Fruit fly (Drosophila melanogaster) whole organism, embryonic: Measurements from ENCODE around the gene CG12057.

Experiments used
- Aef1 ChIP-seq: fragments of 200-800 bp; sonication (Bioruptor generic); IDR thresholded peaks from 3 replicates; pipeline ENCODE4 v1.3.6; 2022; ENCODE audit warnings: missing biosample characterization, missing genetic modification characterization
- BEAF-32 ChIP-seq: fragments of 200-800 bp; sonication (Bioruptor generic); optimal IDR thresholded peaks from 3 replicates; lab custom pipeline; 2017; ENCODE audit warnings: missing biosample characterization, missing genetic modification characterization, mild to moderate bottlenecking, moderate library complexity, missing genetic modification reagents
- Bgb ChIP-seq: fragments of 200-800 bp; sonication (Bioruptor generic); IDR thresholded peaks from 2 replicates; pipeline ENCODE4 v1.3.6; 2022; ENCODE audit warnings: missing biosample characterization, missing genetic modification characterization; ENCODE audit not compliant: partially characterized antibody
- CG11456 ChIP-seq: fragments of 200-800 bp; sonication (Bioruptor generic); IDR thresholded peaks from 3 replicates; pipeline ENCODE4 v1.3.6; 2022; ENCODE audit warnings: missing biosample characterization, missing genetic modification characterization
- CG14710 ChIP-seq: fragments of 200-800 bp; sonication (Bioruptor generic); optimal IDR thresholded peaks from 3 replicates; lab custom pipeline; 2019; ENCODE audit warnings: missing biosample characterization, mild to moderate bottlenecking, missing genetic modification characterization, moderate library complexity
- CG1647 ChIP-seq: fragments of 200-800 bp; sonication (Bioruptor generic); optimal IDR thresholded peaks from 3 replicates; lab custom pipeline; 2016; ENCODE audit warnings: missing biosample characterization, missing genetic modification characterization
- CG16813 ChIP-seq: fragments of 200-800 bp; sonication (Bioruptor generic); IDR thresholded peaks from 3 replicates; pipeline ENCODE4 v1.3.6; 2022; ENCODE audit warnings: missing biosample characterization, missing genetic modification characterization; ENCODE audit not compliant: partially characterized antibody
- CG33557 ChIP-seq: fragments of 200-800 bp; sonication (Bioruptor generic); optimal IDR thresholded peaks from 2 replicates; lab custom pipeline; 2019; ENCODE audit warnings: missing biosample characterization, mild to moderate bottlenecking, missing genetic modification characterization, moderate library complexity
- CG34224 ChIP-seq: fragments of 200-800 bp; sonication (Bioruptor generic); IDR thresholded peaks from 3 replicates; pipeline ENCODE4 v1.3.6; 2022; ENCODE audit warnings: missing biosample characterization, missing genetic modification characterization; ENCODE audit not compliant: partially characterized antibody
- CG4617 ChIP-seq: fragments of 200-800 bp; sonication (Bioruptor generic); optimal IDR thresholded peaks from 3 replicates; lab custom pipeline; 2016; ENCODE audit warnings: missing biosample characterization, missing genetic modification characterization, borderline replicate concordance
- CG5953 ChIP-seq: fragments of 200-800 bp; sonication (Bioruptor generic); IDR thresholded peaks from 2 replicates; pipeline ENCODE4 v1.3.6; 2022; ENCODE audit warnings: missing biosample characterization, missing genetic modification characterization
- CG6175 ChIP-seq: fragments of 200-800 bp; sonication (Bioruptor generic); IDR thresholded peaks from 3 replicates; pipeline ENCODE4 v1.3.6; 2022; ENCODE audit warnings: missing biosample characterization, missing genetic modification characterization
- CG6791 ChIP-seq: fragments of 200-800 bp; sonication (Bioruptor generic); IDR thresholded peaks from 3 replicates; pipeline ENCODE4 v1.3.6; 2022; ENCODE audit warnings: missing biosample characterization, missing genetic modification characterization; ENCODE audit not compliant: partially characterized antibody
- CG9797 ChIP-seq: fragments of 200-800 bp; sonication (Bioruptor generic); optimal IDR thresholded peaks from 3 replicates; lab custom pipeline; 2018; ENCODE audit warnings: missing biosample characterization, mild to moderate bottlenecking, missing genetic modification characterization
- CG9876 ChIP-seq: fragments of 200-800 bp; sonication (Bioruptor generic); optimal IDR thresholded peaks from 2 replicates; lab custom pipeline; 2016; ENCODE audit warnings: missing biosample characterization, missing genetic modification characterization
- CkIIα-i1 ChIP-seq: fragments of 200-800 bp; sonication (Bioruptor generic); IDR thresholded peaks from 2 replicates; pipeline ENCODE4 v1.3.6; 2022; ENCODE audit warnings: missing biosample characterization, missing genetic modification characterization
- Dll ChIP-seq: fragments of 200-800 bp; sonication (Bioruptor generic); IDR thresholded peaks from 4 replicates; pipeline ENCODE4 v1.3.6; 2022; ENCODE audit warnings: missing biosample characterization, missing genetic modification characterization; ENCODE audit not compliant: partially characterized antibody
- Doc3 ChIP-seq: fragments of 200-800 bp; sonication (Bioruptor generic); IDR thresholded peaks from 3 replicates; pipeline ENCODE4 v1.3.6; 2022; ENCODE audit warnings: missing biosample characterization, missing genetic modification characterization; ENCODE audit not compliant: partially characterized antibody
- Dp ChIP-seq: fragments of 200-800 bp; sonication (Bioruptor generic); optimal IDR thresholded peaks from 2 replicates; lab custom pipeline; 2018; ENCODE audit warnings: missing biosample characterization, mild to moderate bottlenecking, missing genetic modification characterization, moderate library complexity
- Drgx ChIP-seq: fragments of 200-800 bp; sonication (Bioruptor generic); IDR thresholded peaks from 2 replicates; pipeline ENCODE4 v1.3.6; 2022; ENCODE audit warnings: missing biosample characterization, missing genetic modification characterization
- Elba2 ChIP-seq: fragments of 200-800 bp; sonication (Bioruptor generic); optimal IDR thresholded peaks from 3 replicates; lab custom pipeline; 2016; ENCODE audit warnings: missing biosample characterization, missing genetic modification characterization
- Hmr ChIP-seq: fragments of 200-800 bp; sonication (Bioruptor generic); optimal IDR thresholded peaks from 3 replicates; lab custom pipeline; 2017; ENCODE audit warnings: mild to moderate bottlenecking, missing biosample characterization, missing genetic modification reagents, missing genetic modification characterization
- MBD-R2 ChIP-seq: fragments of 200-800 bp; sonication (Bioruptor generic); IDR thresholded peaks from 2 replicates; pipeline ENCODE4 v1.3.6; 2022; ENCODE audit warnings: missing biosample characterization, missing genetic modification characterization
- MESR4 ChIP-seq: fragments of 200-800 bp; sonication (Bioruptor generic); optimal IDR thresholded peaks from 2 replicates; lab custom pipeline; 2018; ENCODE audit warnings: missing biosample characterization, mild to moderate bottlenecking, missing genetic modification characterization, moderate library complexity
- Meics ChIP-seq: fragments of 200-800 bp; sonication (Bioruptor generic); optimal IDR thresholded peaks from 2 replicates; lab custom pipeline; 2017; ENCODE audit warnings: missing biosample characterization, mild to moderate bottlenecking, missing genetic modification characterization
- Oaz ChIP-seq: fragments of 200-800 bp; sonication (Bioruptor generic); IDR thresholded peaks from 2 replicates; pipeline ENCODE4 v1.3.6; 2022; ENCODE audit warnings: missing biosample characterization, missing genetic modification characterization
- Opbp ChIP-seq: fragments of 200-800 bp; sonication (Bioruptor generic); IDR thresholded peaks from 3 replicates; pipeline ENCODE4 v1.3.6; 2022; ENCODE audit warnings: missing biosample characterization, missing genetic modification characterization; ENCODE audit not compliant: partially characterized antibody
- Scr ChIP-seq: fragments of 200-800 bp; sonication (Bioruptor generic); IDR thresholded peaks from 2 replicates; pipeline ENCODE4 v1.3.6; 2022; ENCODE audit warnings: missing biosample characterization, missing genetic modification characterization; ENCODE audit not compliant: partially characterized antibody
- Sry-δ ChIP-seq: fragments of 200-800 bp; sonication (Bioruptor generic); optimal IDR thresholded peaks from 2 replicates; lab custom pipeline; 2016; ENCODE audit warnings: missing biosample characterization, missing genetic modification characterization
- Ssrp ChIP-seq: fragments of 200-800 bp; sonication (Bioruptor generic); optimal IDR thresholded peaks from 2 replicates; lab custom pipeline; 2018; ENCODE audit warnings: missing biosample characterization, mild to moderate bottlenecking, missing genetic modification characterization, moderate library complexity
- ase ChIP-seq: fragments of 200-800 bp; sonication (Bioruptor generic); IDR thresholded peaks from 3 replicates; pipeline ENCODE4 v1.3.6; 2022; ENCODE audit warnings: missing biosample characterization, missing genetic modification characterization
- chinmo ChIP-seq: fragments of 200-800 bp; sonication (Bioruptor generic); IDR thresholded peaks from 4 replicates; pipeline ENCODE4 v1.3.6; 2022; ENCODE audit warnings: missing biosample characterization, missing genetic modification characterization; ENCODE audit not compliant: partially characterized antibody
- chm ChIP-seq: fragments of 200-800 bp; sonication (Bioruptor generic); IDR thresholded peaks from 2 replicates; pipeline ENCODE4 v1.3.6; 2022; ENCODE audit warnings: missing biosample characterization, missing genetic modification characterization
- chn ChIP-seq: fragments of 200-800 bp; sonication (Bioruptor generic); optimal IDR thresholded peaks from 2 replicates; lab custom pipeline; 2016; ENCODE audit warnings: missing biosample characterization, missing genetic modification characterization
- crp ChIP-seq, 2 experiments: fragments of 200-800 bp; sonication (Bioruptor generic); optimal IDR thresholded peaks; 2 replicates in 1 of 2; 3 replicates in 1 of 2; lab custom pipeline; 2017; ENCODE audit warnings: missing biosample characterization in 2 of 2, missing genetic modification characterization in 2 of 2, mild to moderate bottlenecking in 1 of 2, moderate library complexity in 1 of 2
- dm ChIP-seq: fragments of 200-800 bp; sonication (Bioruptor generic); optimal IDR thresholded peaks from 3 replicates; lab custom pipeline; 2016; ENCODE audit warnings: missing biosample characterization, missing genetic modification characterization
- grn ChIP-seq: fragments of 200-800 bp; sonication (Bioruptor generic); optimal IDR thresholded peaks from 3 replicates; lab custom pipeline; 2017; ENCODE audit warnings: missing biosample characterization, missing genetic modification characterization
- inv ChIP-seq: fragments of 200-800 bp; sonication (Bioruptor generic); IDR thresholded peaks from 2 replicates; pipeline ENCODE4 v1.3.6; 2022; ENCODE audit warnings: missing biosample characterization, missing genetic modification characterization; ENCODE audit not compliant: partially characterized antibody
- kni ChIP-seq: fragments of 200-800 bp; sonication (Bioruptor generic); optimal IDR thresholded peaks from 3 replicates; lab custom pipeline; 2017; ENCODE audit warnings: mild to moderate bottlenecking, missing biosample characterization, missing genetic modification reagents, missing genetic modification characterization
- mirr ChIP-seq: fragments of 200-800 bp; sonication (Bioruptor generic); optimal IDR thresholded peaks from 3 replicates; lab custom pipeline; 2018; ENCODE audit warnings: missing biosample characterization, mild to moderate bottlenecking, missing genetic modification characterization
- nau ChIP-seq: fragments of 200-800 bp; sonication (Bioruptor generic); optimal IDR thresholded peaks from 3 replicates; lab custom pipeline; 2017; ENCODE audit warnings: missing biosample characterization, mild to moderate bottlenecking, missing genetic modification characterization, missing genetic modification reagents
- odd ChIP-seq: fragments of 200-800 bp; sonication (Bioruptor generic); optimal IDR thresholded peaks from 2 replicates; lab custom pipeline; 2017; ENCODE audit warnings: missing biosample characterization, mild to moderate bottlenecking, missing genetic modification characterization
- row ChIP-seq: fragments of 200-800 bp; sonication (Bioruptor generic); IDR thresholded peaks from 3 replicates; pipeline ENCODE4 v1.3.6; 2022; ENCODE audit warnings: missing biosample characterization, missing genetic modification characterization
- tgo ChIP-seq: fragments of 200-800 bp; sonication (Bioruptor generic); IDR thresholded peaks from 3 replicates; pipeline ENCODE4 v1.3.6; 2022; ENCODE audit warnings: missing biosample characterization, missing genetic modification characterization
- tna ChIP-seq: fragments of 200-800 bp; sonication (Bioruptor generic); IDR thresholded peaks from 2 replicates; pipeline ENCODE4 v1.3.6; 2022; ENCODE audit warnings: missing biosample characterization, missing genetic modification characterization; ENCODE audit not compliant: partially characterized antibody
- ttk ChIP-seq: fragments of 200-800 bp; sonication (Bioruptor generic); IDR thresholded peaks from 2 replicates; pipeline ENCODE4 v2.1.2; 2022; ENCODE audit warnings: missing biosample characterization, missing genetic modification characterization
- unc-4 ChIP-seq: fragments of 200-800 bp; sonication (Bioruptor generic); IDR thresholded peaks from 2 replicates; pipeline ENCODE4 v1.3.6; 2022; ENCODE audit warnings: missing biosample characterization, missing genetic modification characterization; ENCODE audit not compliant: partially characterized antibody
- vnd ChIP-seq: fragments of 200-800 bp; sonication (Bioruptor generic); IDR thresholded peaks from 3 replicates; pipeline ENCODE4 v1.3.6; 2022; ENCODE audit warnings: missing biosample characterization, missing genetic modification characterization; ENCODE audit not compliant: partially characterized antibody

Gene CG12057

dm6 chrX:9161912-9162311 is 29.5 kb upstream of the CG12057 start, which contains the start of the genes Zpr1 and CG44532 (continued):
- TF ChIP-seq dm (GFP tag; lab: Kevin White, UChicago) (peak; percentile 60), ttk (GFP tag; lab: Robert Waterston, UW) (no peak), MBD-R2 (GFP tag; lab: Robert Waterston, UW) (peak; percentile 66), Dp (peak; percentile 60), inv (GFP tag; lab: Robert Waterston, UW) (peak; percentile 52), Sry-δ (GFP tag; lab: Kevin White, UChicago) (peak; percentile 67), CG34224 (GFP tag; lab: Robert Waterston, UW) (peak; percentile 52), vnd (GFP tag; lab: Robert Waterston, UW) (peak; percentile 62), Scr (GFP tag; lab: Robert Waterston, UW) (peak; percentile 65), Bgb (GFP tag; lab: Robert Waterston, UW) (peak; percentile 75), unc-4 (GFP tag; lab: Robert Waterston, UW) (peak; percentile 69), CG4617 (GFP tag; lab: Kevin White, UChicago) (peak; percentile 21), MESR4 (GFP tag; lab: Kevin White, UChicago) (peak; percentile 33), chinmo (GFP tag; lab: Robert Waterston, UW) (0 out of 4 replicates have a peak, but pooled peaks have one; percentile 64), BEAF-32 (GFP tag; lab: Kevin White, UChicago) (peak; percentile 73), Oaz (no peak), CG14710 (tag; lab: Kevin White, UChicago) (peak; percentile 18), Doc3 (GFP tag; lab: Robert Waterston, UW) (peak; percentile 50; the same call in 2 of the 3 replicates), CG1647 (GFP tag; lab: Kevin White, UChicago) (no peak), tna (GFP tag; lab: Robert Waterston, UW) (0 out of 2 replicates have a peak, but pooled peaks have one; percentile 14), CG6791 (GFP tag; lab: Robert Waterston, UW) (peak; percentile 71), CkIIα-i1 (GFP tag; lab: Robert Waterston, UW) (no peak), row (GFP tag; lab: Robert Waterston, UW) (peak; percentile 32; the same call in 1 of the 3 replicates), CG9797 (GFP tag; lab: Kevin White, UChicago) (peak; percentile 21), CG33557 (GFP tag; lab: Kevin White, UChicago) (no peak), Dll (peak; percentile 67)

- TF ChIP-seq CG9876, result no peak
- TF ChIP-seq ase (GFP tag; lab: Robert Waterston, UW), result no peak
- TF ChIP-seq chn (GFP tag; lab: Kevin White, UChicago), result no peak
- no peak for TF ChIP-seq CG1647 (GFP tag; lab: Kevin White, UChicago)
- TF ChIP-seq Drgx (GFP tag; lab: Robert Waterston, UW), result no peak
- no peak for TF ChIP-seq nau (GFP tag; lab: Kevin White, UChicago)
- TF ChIP-seq CG5953 (GFP tag; lab: Robert Waterston, UW), result no peak
- no peak for TF ChIP-seq kni
- TF ChIP-seq crp (GFP tag; optimal IDR thresholded peaks at IDR 0.05; lab: Kevin White, UChicago), result peak in 1 of 2 experiments; percentile 12
- peak; percentile 51 for TF ChIP-seq Dp
- TF ChIP-seq mirr (GFP tag; lab: Kevin White, UChicago), result no peak
- no peak for TF ChIP-seq odd (GFP tag; lab: Kevin White, UChicago)
- TF ChIP-seq CG6175, result no peak
- TF ChIP-seq grn, result no peak
- TF ChIP-seq Meics (GFP tag; lab: Kevin White, UChicago), result no peak
- no peak for TF ChIP-seq CG11456 (GFP tag; lab: Robert Waterston, UW)
- TF ChIP-seq Hmr (GFP tag; lab: Kevin White, UChicago), result no peak
- TF ChIP-seq chm (GFP tag; lab: Robert Waterston, UW), result no peak
- TF ChIP-seq tgo (GFP tag; lab: Robert Waterston, UW), result no peak
- no peak for TF ChIP-seq Ssrp (tag; lab: Kevin White, UChicago)
- TF ChIP-seq Aef1, result no peak
- TF ChIP-seq Opbp (GFP tag; lab: Robert Waterston, UW), result peak; percentile 87
- TF ChIP-seq CG16813 (GFP tag; lab: Robert Waterston, UW), result peak; percentile 78
- no peak for TF ChIP-seq Elba2 (GFP tag; lab: Kevin White, UChicago)
Measured at dm6 chrX:9163110-9163509, 28.3 kb upstream of the CG12057 start, which contains the start of gene mei-P26. mei-P26 (plus strand) TSS chrX:9163255.
